Fruit fly (Drosophila melanogaster) whole organism: ENCODE data around the gene Gnpnat.

ENCODE experiments used
- CG8478 ChIP-seq: fragments of >200 bp; optimal IDR thresholded peaks from 2 replicates; lab custom pipeline; 2018; ENCODE audit warnings: inconsistent platforms
- Dll ChIP-seq: fragments of >200 bp; optimal IDR thresholded peaks from 2 replicates; lab custom pipeline; 2017
- pan ChIP-seq: fragments of >200 bp; optimal IDR thresholded peaks from 2 replicates; lab custom pipeline; 2017
- psq ChIP-seq: fragments of >200 bp; optimal IDR thresholded peaks from 2 replicates; lab custom pipeline; 2017
- usp ChIP-seq: fragments of >200 bp; optimal IDR thresholded peaks from 2 replicates; lab custom pipeline; 2017; ENCODE audit warnings: missing biosample characterization, missing genetic modification characterization, mixed read lengths

dm6 chr3R:29772090-29772794, 34.2 kb downstream of the Gnpnat start:
- TF ChIP-seq Dll (lab: Kevin White, UChicago) (peak; percentile 83), pan (no peak), psq (lab: Kevin White, UChicago) (peak; percentile 56), usp (no peak), CG8478 (lab: Kevin White, UChicago) (no peak)
